Worm (Caenorhabditis elegans): ENCODE measurements around the gene B0563.6.
A peak's percentile ranks its signal among the peaks of the same experiment; 100 is the strongest.

Gene B0563.6

DNA sequence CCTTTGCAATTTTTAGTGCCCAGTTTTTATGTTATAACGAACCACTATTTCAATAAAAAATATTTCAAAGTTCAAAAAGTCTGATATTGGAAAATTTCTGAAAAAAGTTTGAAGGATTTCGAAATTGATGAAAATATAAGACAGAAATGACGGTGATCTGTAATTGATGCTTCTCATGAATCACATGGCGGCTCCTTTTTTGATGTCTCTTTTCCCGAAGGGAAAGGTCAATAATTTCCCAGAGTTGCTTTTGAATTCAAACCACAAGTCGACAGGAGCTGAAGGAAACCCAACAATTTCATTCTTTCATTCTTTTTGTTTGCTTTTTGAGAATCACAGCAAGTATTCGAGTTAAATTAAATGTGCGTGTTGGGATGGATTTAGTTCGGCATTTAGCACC lies 34.8 kb downstream of the B0563.6 start, which contains the start of gene B0563.18:
TSS of gene B0563.18 (plus strand) at position 301 of the 400 bp plus-strand sequence.
- TF ChIP-seq nhr-11 (tag; optimal IDR thresholded peaks at IDR 0.05) (no peak), nhr-102 (tag; optimal IDR thresholded peaks at IDR 0.05) (no peak), fkh-10 (GFP tag; optimal IDR thresholded peaks at IDR 0.05) (no peak), F26F4.8 (GFP tag; conservative IDR thresholded peaks at IDR 0.05) (no peak), rbr-2 (tag; optimal IDR thresholded peaks at IDR 0.05) (no peak), ceh-44 (GFP tag; IDR thresholded peaks at IDR 0.05) (no peak), hlh-11 (tag; optimal IDR thresholded peaks at IDR 0.05) (no peak)

DNA sequence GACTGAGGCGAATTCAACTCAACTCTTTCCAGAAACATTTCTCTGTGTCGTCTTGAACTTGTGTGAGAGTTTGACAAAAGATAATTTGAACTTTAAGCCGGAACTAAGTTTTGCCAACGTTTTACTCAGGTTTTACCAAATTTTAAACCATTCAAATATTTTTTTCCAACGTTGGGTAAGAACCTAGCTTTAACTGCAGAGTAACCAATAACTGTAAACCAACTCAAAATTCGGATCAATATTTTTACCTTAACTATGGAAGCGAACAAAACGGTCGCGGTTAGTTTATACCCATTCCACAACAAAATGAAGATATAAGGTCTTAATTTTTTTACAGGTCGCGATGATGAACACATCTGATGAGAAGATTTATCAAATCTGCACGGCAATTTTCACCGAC lies 35.2 kb downstream of the B0563.6 start:
- TF ChIP-seq spr-1 (tag; optimal IDR thresholded peaks at IDR 0.05) (no peak), unc-62 (GFP tag; optimal IDR thresholded peaks at IDR 0.05 in 1 of 2) (peak in 1 of 2 experiments; percentile 94), unc-62 (tag; optimal IDR thresholded peaks at IDR 0.05) (no peak)

DNA sequence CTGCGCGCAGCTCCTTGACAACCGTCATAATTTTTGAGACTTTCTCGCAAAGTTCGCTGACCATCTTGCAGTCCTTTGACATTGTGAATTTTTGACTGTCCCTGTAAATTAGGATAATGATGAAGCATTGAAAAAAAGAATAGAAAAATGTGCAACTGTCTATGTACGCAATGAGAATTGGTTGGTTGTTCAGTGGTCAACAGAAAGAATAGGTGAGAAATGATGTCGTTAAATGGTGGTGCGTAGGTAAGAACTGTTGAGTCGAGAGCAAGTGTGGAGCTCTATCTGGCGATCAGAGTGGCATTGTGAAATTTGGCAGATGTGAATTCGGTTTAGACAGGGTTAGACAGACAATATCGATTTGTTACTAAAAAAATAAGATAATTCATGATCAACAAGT lies 36.9 kb downstream of the B0563.6 start, which contains the start of gene B0563.8:
TSS of gene B0563.8 (minus strand) at position 101 of the 400 bp plus-strand sequence.
- TF ChIP-seq egl-27 (tag; optimal IDR thresholded peaks at IDR 0.05) (no peak), hlh-30 (tag; optimal IDR thresholded peaks at IDR 0.05; ENCODE audit: insufficient read depth) (no peak), F37D6.2 (tag; optimal IDR thresholded peaks at IDR 0.05) (no peak), F44E2.7 (GFP tag; IDR thresholded peaks at IDR 0.05) (no peak), lin-15B (tag; optimal IDR thresholded peaks at IDR 0.05) (no peak)

DNA sequence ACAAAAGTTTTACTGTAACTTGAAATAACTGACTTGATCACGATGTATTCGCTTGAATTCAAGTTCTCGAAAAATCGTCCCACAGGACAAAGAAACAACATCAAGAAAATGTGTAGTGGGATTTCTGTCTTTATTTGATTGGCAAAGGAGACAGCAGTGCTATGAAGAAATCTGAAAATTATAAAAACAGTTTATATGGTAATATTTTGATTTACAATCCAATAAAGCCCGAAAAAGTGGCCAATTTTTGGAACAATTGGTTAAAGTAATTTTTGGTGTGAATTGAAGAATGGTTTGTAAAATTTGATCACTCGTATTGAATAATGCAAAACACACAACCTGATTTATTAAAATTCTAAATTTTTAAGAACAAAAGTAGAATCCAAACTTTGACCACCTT lies 43.3 kb downstream of the B0563.6 start, which contains the start of gene Y81B9A.4:
TSS of gene Y81B9A.4 (minus strand) at position 101 of the 400 bp plus-strand sequence.
- no peak for TF ChIP-seq ceh-62 (tag; optimal IDR thresholded peaks at IDR 0.05)
- TF ChIP-seq mes-2 (tag; optimal IDR thresholded peaks at IDR 0.05; ENCODE audit: poor library complexity, severe bottlenecking) = no peak
- TF ChIP-seq lim-7 (GFP tag; IDR thresholded peaks at IDR 0.05) = no peak
- no peak for TF ChIP-seq ceh-20 (GFP tag; IDR thresholded peaks at IDR 0.05)
- TF ChIP-seq rbr-2 (tag; optimal IDR thresholded peaks at IDR 0.05) = no peak
- TF ChIP-seq madf-5 (GFP tag; IDR thresholded peaks at IDR 0.05) = no peak
- no peak for TF ChIP-seq lin-15B (tag; optimal IDR thresholded peaks at IDR 0.05)
- no peak for TF ChIP-seq F26F4.8 (GFP tag; conservative IDR thresholded peaks at IDR 0.05)
- TF ChIP-seq fos-1 (tag; optimal IDR thresholded peaks at IDR 0.05) = no peak
- TF ChIP-seq egl-27 (tag; optimal IDR thresholded peaks at IDR 0.05) = no peak
- TF ChIP-seq F49E8.2 (tag; optimal IDR thresholded peaks at IDR 0.05; ENCODE audit: borderline replicate concordance) = no peak
- no peak for TF ChIP-seq snpc-1.2 (GFP tag; IDR thresholded peaks at IDR 0.05)
- no peak for TF ChIP-seq hlh-30 (tag; optimal IDR thresholded peaks at IDR 0.05; ENCODE audit: insufficient read depth)
- no peak for TF ChIP-seq ZK546.5 (tag; optimal IDR thresholded peaks at IDR 0.05)
- TF ChIP-seq ceh-82 (tag; optimal IDR thresholded peaks at IDR 0.05) = no peak
- TF ChIP-seq cey-2 (tag; optimal IDR thresholded peaks at IDR 0.05; ENCODE audit: borderline replicate concordance, insufficient read depth) = no peak
- TF ChIP-seq ama-1 (optimal IDR thresholded peaks at IDR 0.05) = no peak
- TF ChIP-seq daf-19 (GFP tag; conservative IDR thresholded peaks at IDR 0.05) = no peak
- TF ChIP-seq lin-38 (GFP tag; IDR thresholded peaks at IDR 0.05) = no peak
- no peak for TF ChIP-seq Y105C5A.15 (GFP tag; IDR thresholded peaks at IDR 0.05)

- TF ChIP-seq rbr-2 (tag; optimal IDR thresholded peaks at IDR 0.05) = no peak
- no peak for TF ChIP-seq dmd-6 (GFP tag; IDR thresholded peaks at IDR 0.05)
- no peak for TF ChIP-seq mxl-2 (GFP tag; conservative IDR thresholded peaks at IDR 0.05)
- no peak for TF ChIP-seq egl-43 (GFP tag; IDR thresholded peaks at IDR 0.05)
- TF ChIP-seq F10B5.3 (tag; optimal IDR thresholded peaks at IDR 0.05) = no peak
- TF ChIP-seq lir-3 (tag; optimal IDR thresholded peaks at IDR 0.05) = no peak
- no peak for TF ChIP-seq nhr-102 (tag; optimal IDR thresholded peaks at IDR 0.05)
- no peak for TF ChIP-seq lin-29 (GFP tag; IDR thresholded peaks at IDR 0.05)
- no peak for TF ChIP-seq unc-130 (GFP tag; optimal IDR thresholded peaks at IDR 0.05)
- TF ChIP-seq nhr-41 (GFP tag; IDR thresholded peaks at IDR 0.05) = no peak
- no peak for TF ChIP-seq hmg-1.1 (GFP tag; IDR thresholded peaks at IDR 0.05)
- no peak for TF ChIP-seq ceh-82 (tag; optimal IDR thresholded peaks at IDR 0.05)
- TF ChIP-seq ceh-32 (tag; optimal IDR thresholded peaks at IDR 0.05; ENCODE audit: poor library complexity) = no peak
- TF ChIP-seq hif-1 (tag; optimal IDR thresholded peaks at IDR 0.05) = no peak
- no peak for TF ChIP-seq nhr-77 (tag; optimal IDR thresholded peaks at IDR 0.05)
- TF ChIP-seq ctbp-1 (GFP tag; IDR thresholded peaks at IDR 0.05) = no peak
- TF ChIP-seq ztf-7 (tag; optimal IDR thresholded peaks at IDR 0.05) = no peak
- no peak for TF ChIP-seq nhr-25 (tag; optimal IDR thresholded peaks at IDR 0.05; ENCODE audit: borderline replicate concordance, insufficient read depth)
Observed at ce11 chrX:9182140-9182539, 44.6 kb downstream of the B0563.6 start, which contains the start of gene Y81B9A.3. Y81B9A.3 (plus strand) TSS chrX:9182440.

All from whole organism, L4 larva.